Fruit fly (Drosophila melanogaster) whole organism, embryonic: ENCODE results near the gene Not10.

ENCODE experiments used
- ATbp ChIP-seq: fragments of 200-800 bp; sonication (Bioruptor generic); optimal IDR thresholded peaks from 2 replicates; lab custom pipeline; 2017; ENCODE audit warnings: missing biosample characterization, mild to moderate bottlenecking, missing genetic modification characterization, missing genetic modification reagents
- Aef1 ChIP-seq: fragments of 200-800 bp; sonication (Bioruptor generic); IDR thresholded peaks from 3 replicates; pipeline ENCODE4 v1.3.6; 2022; ENCODE audit warnings: missing biosample characterization, missing genetic modification characterization
- Asciz ChIP-seq: fragments of 200-800 bp; sonication (Bioruptor generic); optimal IDR thresholded peaks from 2 replicates; lab custom pipeline; 2017; ENCODE audit warnings: missing biosample characterization, mild to moderate bottlenecking, missing genetic modification characterization, missing genetic modification reagents
- B-H1 ChIP-seq: fragments of 200-800 bp; sonication (Bioruptor generic); IDR thresholded peaks from 3 replicates; pipeline ENCODE4 v1.3.6; 2022; ENCODE audit warnings: missing biosample characterization, missing genetic modification characterization
- BEAF-32 ChIP-seq: fragments of 200-800 bp; sonication (Bioruptor generic); optimal IDR thresholded peaks from 3 replicates; lab custom pipeline; 2017; ENCODE audit warnings: missing biosample characterization, missing genetic modification characterization, mild to moderate bottlenecking, moderate library complexity, missing genetic modification reagents
- CG10431 ChIP-seq: fragments of 200-800 bp; sonication (Bioruptor generic); optimal IDR thresholded peaks from 3 replicates; lab custom pipeline; 2018; ENCODE audit warnings: missing biosample characterization, mild to moderate bottlenecking, missing genetic modification characterization
- CG11560 ChIP-seq: fragments of 200-800 bp; sonication (Bioruptor generic); IDR thresholded peaks from 3 replicates; pipeline ENCODE4 v1.3.6; 2022; ENCODE audit warnings: missing biosample characterization, missing genetic modification characterization
- CG11695 ChIP-seq: fragments of 200-800 bp; sonication (Bioruptor generic); IDR thresholded peaks from 3 replicates; pipeline ENCODE4 v1.3.6; 2022; ENCODE audit warnings: missing biosample characterization, missing genetic modification characterization
- CG11723 ChIP-seq: fragments of 200-800 bp; sonication (Bioruptor generic); optimal IDR thresholded peaks from 2 replicates; lab custom pipeline; 2017; ENCODE audit warnings: missing biosample characterization, mild to moderate bottlenecking, missing genetic modification characterization
- CG13287 ChIP-seq: fragments of 200-800 bp; sonication (Bioruptor generic); IDR thresholded peaks from 2 replicates; pipeline ENCODE4 v1.3.6; 2022; ENCODE audit warnings: missing biosample characterization, missing genetic modification characterization; ENCODE audit not compliant: partially characterized antibody
- CG13624 ChIP-seq: fragments of 200-800 bp; sonication (Bioruptor generic); optimal IDR thresholded peaks from 2 replicates; lab custom pipeline; 2016; ENCODE audit warnings: missing biosample characterization, missing genetic modification characterization
- CG14860 ChIP-seq: fragments of 200-800 bp; sonication (Bioruptor generic); IDR thresholded peaks from 3 replicates; pipeline ENCODE4 v1.3.6; 2022; ENCODE audit warnings: missing biosample characterization, missing genetic modification characterization; ENCODE audit not compliant: partially characterized antibody
- CG15514 ChIP-seq: fragments of 200-800 bp; sonication (Bioruptor generic); optimal IDR thresholded peaks from 3 replicates; lab custom pipeline; 2017; ENCODE audit warnings: missing biosample characterization, missing genetic modification characterization, mild to moderate bottlenecking, moderate library complexity, missing genetic modification reagents
- CG16863 ChIP-seq: fragments of 200-800 bp; sonication (Bioruptor generic); optimal IDR thresholded peaks from 3 replicates; lab custom pipeline; 2016; ENCODE audit warnings: missing biosample characterization, missing genetic modification characterization
- CG17912 ChIP-seq: fragments of 200-800 bp; sonication (Bioruptor generic); optimal IDR thresholded peaks from 2 replicates; lab custom pipeline; 2018; ENCODE audit warnings: missing biosample characterization, mild to moderate bottlenecking, missing genetic modification characterization
- CG30431 ChIP-seq: fragments of 200-800 bp; sonication (Bioruptor generic); optimal IDR thresholded peaks from 2 replicates; lab custom pipeline; 2017; ENCODE audit warnings: missing biosample characterization, missing genetic modification characterization
- CG31388 ChIP-seq: fragments of 200-800 bp; sonication (Bioruptor generic); optimal IDR thresholded peaks from 2 replicates; lab custom pipeline; 2016; ENCODE audit warnings: missing biosample characterization, missing genetic modification characterization
- CG3163 ChIP-seq: fragments of 200-800 bp; sonication (Bioruptor generic); optimal IDR thresholded peaks from 3 replicates; lab custom pipeline; 2016; ENCODE audit warnings: missing biosample characterization, missing genetic modification characterization
- CG32767 ChIP-seq: fragments of 200-800 bp; sonication (Bioruptor generic); IDR thresholded peaks from 2 replicates; pipeline ENCODE4 v1.3.6; 2022; ENCODE audit warnings: missing biosample characterization, missing genetic modification characterization
- CG34422 ChIP-seq: fragments of 200-800 bp; sonication (Bioruptor generic); IDR thresholded peaks from 3 replicates; pipeline ENCODE4 v1.3.6; 2022; ENCODE audit warnings: missing biosample characterization, missing genetic modification characterization
- CG42726 ChIP-seq: fragments of 200-800 bp; sonication (Bioruptor generic); IDR thresholded peaks from 2 replicates; pipeline ENCODE4 v1.3.6; 2022; ENCODE audit warnings: missing biosample characterization, missing genetic modification characterization; ENCODE audit not compliant: partially characterized antibody
- CG7839 ChIP-seq: fragments of 200-800 bp; sonication (Bioruptor generic); optimal IDR thresholded peaks from 3 replicates; lab custom pipeline; 2018; ENCODE audit warnings: missing biosample characterization, mild to moderate bottlenecking, missing genetic modification characterization, moderate library complexity
- CG7928 ChIP-seq: fragments of 200-800 bp; sonication (Bioruptor generic); optimal IDR thresholded peaks from 2 replicates; lab custom pipeline; 2017; ENCODE audit warnings: missing biosample characterization, mild to moderate bottlenecking, missing genetic modification characterization
- CG8944 ChIP-seq: fragments of 200-800 bp; sonication (Bioruptor generic); optimal IDR thresholded peaks from 3 replicates; lab custom pipeline; 2016; ENCODE audit warnings: missing biosample characterization, missing genetic modification characterization
- CG9797 ChIP-seq: fragments of 200-800 bp; sonication (Bioruptor generic); optimal IDR thresholded peaks from 3 replicates; lab custom pipeline; 2018; ENCODE audit warnings: missing biosample characterization, mild to moderate bottlenecking, missing genetic modification characterization
- Camta ChIP-seq: fragments of 200-800 bp; sonication (Bioruptor generic); optimal IDR thresholded peaks from 2 replicates; lab custom pipeline; 2016; ENCODE audit warnings: missing biosample characterization, missing genetic modification characterization
- E2f2 ChIP-seq: fragments of 200-800 bp; sonication (Bioruptor generic); IDR thresholded peaks from 2 replicates; pipeline ENCODE4 v1.3.6; 2022; ENCODE audit warnings: missing biosample characterization, missing genetic modification characterization
- Ets97D ChIP-seq: fragments of 200-800 bp; sonication (Bioruptor generic); optimal IDR thresholded peaks from 3 replicates; lab custom pipeline; 2016; ENCODE audit warnings: missing biosample characterization, missing genetic modification characterization
- Hsf ChIP-seq: fragments of 200-800 bp; sonication (Bioruptor generic); optimal IDR thresholded peaks from 3 replicates; lab custom pipeline; 2016; ENCODE audit warnings: missing biosample characterization, missing genetic modification characterization
- Kr ChIP-seq: fragments of 200-800 bp; sonication (Bioruptor generic); optimal IDR thresholded peaks from 2 replicates; lab custom pipeline; 2017; ENCODE audit warnings: missing biosample characterization, mild to moderate bottlenecking, missing genetic modification characterization
- MBD-R2 ChIP-seq: fragments of 200-800 bp; sonication (Bioruptor generic); IDR thresholded peaks from 2 replicates; pipeline ENCODE4 v1.3.6; 2022; ENCODE audit warnings: missing biosample characterization, missing genetic modification characterization
- Nf-YA ChIP-seq: fragments of 200-800 bp; sonication (Bioruptor generic); IDR thresholded peaks from 2 replicates; pipeline ENCODE4 v1.3.6; 2022; ENCODE audit warnings: missing biosample characterization, missing genetic modification characterization
- Poxn ChIP-seq: fragments of 200-800 bp; sonication (Bioruptor generic); IDR thresholded peaks from 2 replicates; pipeline ENCODE4 v1.3.6; 2022; ENCODE audit warnings: missing biosample characterization, missing genetic modification characterization
- Spps ChIP-seq: fragments of 200-800 bp; sonication (Bioruptor generic); optimal IDR thresholded peaks from 2 replicates; lab custom pipeline; 2018; ENCODE audit warnings: missing biosample characterization, mild to moderate bottlenecking, missing genetic modification characterization
- Sry-δ ChIP-seq: fragments of 200-800 bp; sonication (Bioruptor generic); optimal IDR thresholded peaks from 2 replicates; lab custom pipeline; 2016; ENCODE audit warnings: missing biosample characterization, missing genetic modification characterization
- TFAM ChIP-seq: fragments of 200-800 bp; sonication (Bioruptor generic); optimal IDR thresholded peaks from 2 replicates; lab custom pipeline; 2017; ENCODE audit warnings: missing biosample characterization, missing genetic modification characterization, inconsistent platforms
- amos ChIP-seq: fragments of 200-800 bp; sonication (Bioruptor generic); IDR thresholded peaks from 2 replicates; pipeline ENCODE4 v1.3.6; 2022; ENCODE audit warnings: missing biosample characterization, missing genetic modification characterization; ENCODE audit not compliant: partially characterized antibody
- ap ChIP-seq: fragments of 200-800 bp; sonication (Bioruptor generic); IDR thresholded peaks from 2 replicates; pipeline ENCODE4 v1.3.6; 2022; ENCODE audit warnings: missing biosample characterization, missing genetic modification characterization
- cas ChIP-seq: fragments of 200-800 bp; sonication (Bioruptor generic); IDR thresholded peaks from 2 replicates; pipeline ENCODE4 v1.3.6; 2022; ENCODE audit warnings: missing biosample characterization, missing genetic modification characterization
- crol ChIP-seq: fragments of 200-800 bp; sonication (Bioruptor generic); IDR thresholded peaks from 2 replicates; pipeline ENCODE4 v1.3.6; 2022; ENCODE audit warnings: missing biosample characterization, missing genetic modification characterization
- gsb-n ChIP-seq: fragments of 200-800 bp; sonication (Bioruptor generic); optimal IDR thresholded peaks from 3 replicates; lab custom pipeline; 2018; ENCODE audit warnings: missing biosample characterization, mild to moderate bottlenecking, missing genetic modification characterization
- jing ChIP-seq: fragments of 200-800 bp; sonication (Bioruptor generic); optimal IDR thresholded peaks from 2 replicates; lab custom pipeline; 2018; ENCODE audit warnings: missing biosample characterization, mild to moderate bottlenecking, missing genetic modification characterization
- lbe ChIP-seq: fragments of 200-800 bp; sonication (Bioruptor generic); optimal IDR thresholded peaks from 2 replicates; lab custom pipeline; 2016; ENCODE audit warnings: missing biosample characterization, mild to moderate bottlenecking, missing genetic modification characterization
- nerfin-1 ChIP-seq: fragments of 200-800 bp; sonication (Bioruptor generic); optimal IDR thresholded peaks from 3 replicates; lab custom pipeline; 2019; ENCODE audit warnings: missing biosample characterization, mild to moderate bottlenecking, missing genetic modification characterization, moderate library complexity
- prd ChIP-seq, 3 experiments: fragments of >200 bp in 2 of 3; fragments of 200-800 bp in 1 of 3; sonication (Bioruptor generic) in 1 of 3; optimal IDR thresholded peaks in 2 of 3; IDR thresholded peaks in 1 of 3; 2 replicates in 2 of 3; 3 replicates in 1 of 3; pipeline versions ENCODE4 v1.3.6 to Lab custom; 2017 to 2022; ENCODE audit warnings: missing biosample characterization in 1 of 3, missing genetic modification characterization in 1 of 3
- scrt ChIP-seq: fragments of 200-800 bp; sonication (Bioruptor generic); optimal IDR thresholded peaks from 2 replicates; lab custom pipeline; 2018; ENCODE audit warnings: missing biosample characterization, mild to moderate bottlenecking, missing genetic modification characterization, moderate library complexity
- seq ChIP-seq: fragments of 200-800 bp; sonication (Bioruptor generic); IDR thresholded peaks from 2 replicates; pipeline ENCODE4 v1.3.6; 2022; ENCODE audit warnings: missing biosample characterization, missing genetic modification characterization
- sim ChIP-seq: fragments of 200-800 bp; sonication (Bioruptor generic); IDR thresholded peaks from 2 replicates; pipeline ENCODE4 v1.3.6; 2022; ENCODE audit warnings: missing biosample characterization, missing genetic modification characterization
- slou ChIP-seq: fragments of 200-800 bp; sonication (Bioruptor generic); optimal IDR thresholded peaks from 3 replicates; lab custom pipeline; 2016; ENCODE audit warnings: missing biosample characterization, missing genetic modification characterization
- tll ChIP-seq, 2 experiments: fragments of 200-800 bp in 1 of 2; fragments of >200 bp in 1 of 2; sonication (Bioruptor generic) in 1 of 2; optimal IDR thresholded peaks; 2 replicates each; lab custom pipeline; 2017 to 2019; ENCODE audit warnings: missing biosample characterization in 2 of 2, missing genetic modification characterization in 2 of 2, mild to moderate bottlenecking in 1 of 2, moderate library complexity in 1 of 2
- twi ChIP-seq: fragments of 200-800 bp; optimal IDR thresholded peaks from 2 replicates; lab custom pipeline; 2019; ENCODE audit warnings: missing biosample characterization, mild to moderate bottlenecking, missing genetic modification characterization, moderate library complexity

Not10 gene

DNA sequence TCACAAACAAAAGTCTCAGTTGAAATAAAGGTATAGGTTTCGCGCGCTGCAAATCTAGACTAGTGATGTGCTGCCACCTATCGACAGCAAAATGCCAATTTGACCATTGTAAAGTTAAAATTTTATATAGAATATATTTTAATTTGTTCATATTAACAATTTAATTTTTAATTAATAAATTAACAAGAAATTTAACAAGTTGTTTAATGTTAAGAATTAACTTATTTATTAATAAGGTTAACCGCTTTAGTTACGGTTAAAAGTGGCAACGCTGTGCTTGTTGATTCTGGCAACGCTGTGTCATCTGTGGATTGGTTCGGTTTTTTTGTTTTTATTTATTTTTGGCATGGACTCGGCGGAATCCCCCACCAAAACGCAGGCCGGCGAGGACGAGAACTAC lies at the start of gene Not10 (continued):
- TF ChIP-seq CG14860 (GFP tag; lab: Robert Waterston, UW) (no peak), CG17912 (GFP tag; lab: Kevin White, UChicago) (no peak), Sry-δ (GFP tag; lab: Kevin White, UChicago) (peak; percentile 59), slou (GFP tag; lab: Kevin White, UChicago) (no peak), sim (GFP tag; lab: Robert Waterston, UW) (no peak), CG9797 (peak; percentile 20), CG31388 (GFP tag; lab: Kevin White, UChicago) (no peak), CG11723 (GFP tag; lab: Kevin White, UChicago) (no peak), CG11560 (tag; lab: Robert Waterston, UW) (no peak), CG13287 (GFP tag; lab: Robert Waterston, UW) (peak; percentile 88), CG30431 (GFP tag; lab: Kevin White, UChicago) (no peak), Camta (GFP tag; lab: Kevin White, UChicago) (no peak), E2f2 (GFP tag; lab: Robert Waterston, UW) (peak; percentile 91), prd (optimal IDR thresholded peaks at IDR 0.05; lab: Kevin White, UChicago) (no peak), prd (GFP tag; IDR thresholded peaks at IDR 0.05; lab: Robert Waterston, UW) (peak; percentile 60), CG3163 (no peak), crol (no peak), Hsf (GFP tag; lab: Kevin White, UChicago) (no peak), gsb-n (peak; percentile 96), Ets97D (GFP tag; lab: Kevin White, UChicago) (no peak), cas (no peak), CG34422 (GFP tag; lab: Robert Waterston, UW) (no peak), CG32767 (no peak), BEAF-32 (GFP tag; lab: Kevin White, UChicago) (peak; percentile 72), lbe (GFP tag; lab: Kevin White, UChicago) (no peak), MBD-R2 (peak; percentile 68), amos (GFP tag; lab: Robert Waterston, UW) (peak; percentile 66), CG42726 (GFP tag; lab: Robert Waterston, UW) (no peak), Aef1 (GFP tag; lab: Robert Waterston, UW) (no peak), Spps (tag; lab: Kevin White, UChicago) (no peak), CG11695 (GFP tag; lab: Robert Waterston, UW) (no peak), scrt (GFP tag; lab: Kevin White, UChicago) (no peak), B-H1 (GFP tag; lab: Robert Waterston, UW) (no peak), ap (GFP tag; lab: Robert Waterston, UW) (no peak), Nf-YA (no peak), CG10431 (GFP tag; lab: Kevin White, UChicago) (no peak), tll (GFP tag; optimal IDR thresholded peaks at IDR 0.05; lab: Kevin White, UChicago) (no peak), CG8944 (GFP tag; lab: Kevin White, UChicago) (no peak), CG16863 (no peak), Poxn (GFP tag; lab: Robert Waterston, UW) (no peak), jing (no peak), CG13624 (GFP tag; lab: Kevin White, UChicago) (no peak), Asciz (GFP tag; lab: Kevin White, UChicago) (no peak), Kr (GFP tag; lab: Kevin White, UChicago) (no peak), CG7839 (tag; lab: Kevin White, UChicago) (no peak), CG15514 (peak; percentile 73), TFAM (GFP tag; lab: Kevin White, UChicago) (no peak), seq (no peak), ATbp (GFP tag; lab: Kevin White, UChicago) (no peak), twi (tag; lab: Kevin White, UChicago) (peak; percentile 14), nerfin-1 (tag; lab: Kevin White, UChicago) (peak; percentile 35), CG7928 (GFP tag; lab: Kevin White, UChicago) (no peak)
